Worm (Caenorhabditis elegans): ENCODE results near the gene twk-48.

The twk-48 gene

ce11 chrIII:9860201-9860780, at the start of gene twk-48:
Gene twk-48 (plus strand): TSS chrIII:9860730.
- TF ChIP-seq ceh-20 (GFP tag; IDR thresholded peaks at IDR 0.05), result no peak
- TF ChIP-seq fkh-10 (GFP tag; optimal IDR thresholded peaks at IDR 0.05), result peak; percentile 34
- TF ChIP-seq unc-62 (GFP tag; optimal IDR thresholded peaks at IDR 0.05 in 1 of 2), result peak in 1 of 2 experiments; percentile 85
- TF ChIP-seq unc-62 (tag; optimal IDR thresholded peaks at IDR 0.05), result no peak
- TF ChIP-seq lin-39 (tag; optimal IDR thresholded peaks at IDR 0.05), result peak; percentile 7
- no peak for TF ChIP-seq tra-1 (GFP tag; IDR thresholded peaks at IDR 0.05)
- TF ChIP-seq hlh-11 (tag; optimal IDR thresholded peaks at IDR 0.05), result no peak

ce11 chrIII:9813146-9813545, 47.4 kb upstream of the twk-48 start, which contains the start of gene ZK632.14:
Gene ZK632.14 (plus strand): TSS chrIII:9813446.
- TF ChIP-seq T26A8.4 (GFP tag; IDR thresholded peaks at IDR 0.05), result 0 out of 2 replicates have a peak, but pooled peaks have one; percentile 13
- no peak for TF ChIP-seq tag-97 (GFP tag; IDR thresholded peaks at IDR 0.05)

ce11 chrIII:9817087-9817612, 43.4 kb upstream of the twk-48 start, which contains the start of gene cnx-1:
Gene cnx-1 (minus strand): TSS chrIII:9817137.
- TF ChIP-seq nhr-10 (tag; optimal IDR thresholded peaks at IDR 0.05) (no peak), pha-4 (GFP tag; IDR thresholded peaks at IDR 0.05) (no peak), pha-4 (tag; optimal IDR thresholded peaks at IDR 0.05) (peak; percentile 58), mep-1 (tag; optimal IDR thresholded peaks at IDR 0.05) (peak; percentile 43), mes-2 (tag; optimal IDR thresholded peaks at IDR 0.05; ENCODE audit: poor library complexity, severe bottlenecking) (peak; percentile 41), arid-1 (GFP tag; conservative IDR thresholded peaks at IDR 0.05) (no peak), dve-1 (tag; optimal IDR thresholded peaks at IDR 0.05; ENCODE audit: insufficient read depth) (peak; percentile 22), nhr-237 (tag; optimal IDR thresholded peaks at IDR 0.05) (no peak), dpl-1 (GFP tag; optimal IDR thresholded peaks at IDR 0.05) (no peak), F44E2.7 (GFP tag; IDR thresholded peaks at IDR 0.05) (0 out of 2 replicates have a peak, but pooled peaks have one; percentile 22), nhr-6 (tag; optimal IDR thresholded peaks at IDR 0.05) (peak; percentile 63), aha-1 (tag) (peak; percentile 84), rbr-2 (tag; optimal IDR thresholded peaks at IDR 0.05) (peak; percentile 33), nhr-11 (tag; optimal IDR thresholded peaks at IDR 0.05) (peak; percentile 30), lsy-2 (tag; optimal IDR thresholded peaks at IDR 0.05) (peak in 1 of 2 experiments; percentile 52), hlh-11 (tag; optimal IDR thresholded peaks at IDR 0.05) (peak; percentile 16), mxl-3 (GFP tag; optimal IDR thresholded peaks at IDR 0.05) (peak; percentile 45), ceh-28 (tag; optimal IDR thresholded peaks at IDR 0.05) (peak; percentile 28), lim-7 (GFP tag; IDR thresholded peaks at IDR 0.05) (no peak), egl-43 (GFP tag; IDR thresholded peaks at IDR 0.05) (peak; percentile 55; the same call in 1 of the 2 replicates), daf-8 (GFP tag; IDR thresholded peaks at IDR 0.05) (no peak), mdl-1 (tag; optimal IDR thresholded peaks at IDR 0.05) (peak in 1 of 2 experiments; percentile 31)

- TF ChIP-seq attf-4 (tag; optimal IDR thresholded peaks at IDR 0.05), result no peak
- TF ChIP-seq hif-1 (tag; optimal IDR thresholded peaks at IDR 0.05), result no peak
- TF ChIP-seq unc-130 (GFP tag; optimal IDR thresholded peaks at IDR 0.05), result peak; percentile 34
- TF ChIP-seq lsy-2 (tag; optimal IDR thresholded peaks at IDR 0.05), result peak in 1 of 2 experiments; percentile 79
- TF ChIP-seq nhr-77 (tag; optimal IDR thresholded peaks at IDR 0.05), result no peak
- peak; percentile 23 for TF ChIP-seq T20F7.1 (GFP tag; optimal IDR thresholded peaks at IDR 0.05)
These were observed 42.6 kb upstream of the twk-48 start for ce11 chrIII:9817894-9818293.

All from whole organism, L4 larva.